Worm (Caenorhabditis elegans): ENCODE measurements around the gene Y57G11B.5.

DNA sequence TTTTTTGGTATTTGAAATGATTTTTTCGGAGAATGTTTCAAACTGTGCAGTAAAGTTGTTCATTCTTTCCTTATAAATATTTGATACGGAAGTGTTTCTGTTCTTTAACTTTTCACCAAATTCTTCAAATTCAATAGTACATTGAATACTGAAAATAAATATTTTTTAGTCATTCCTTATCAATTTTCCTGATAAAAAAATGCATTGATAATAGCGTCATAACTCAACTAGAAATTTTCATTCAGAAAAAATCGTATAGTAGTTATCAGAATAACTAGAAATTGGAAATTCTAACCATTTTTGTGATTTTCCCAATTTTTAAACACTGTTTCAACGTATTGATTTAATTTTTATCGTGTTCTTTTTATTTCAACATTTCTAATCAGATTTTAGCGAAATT lies 15.4 kb upstream of the Y57G11B.5 start:
- TF ChIP-seq ama-1 (optimal IDR thresholded peaks at IDR 0.05) (no peak), F13C5.2 (tag; optimal IDR thresholded peaks at IDR 0.05) (no peak), pes-1 (GFP tag; IDR thresholded peaks at IDR 0.05) (no peak), ceh-36 (tag; optimal IDR thresholded peaks at IDR 0.05) (no peak), flt-1 (GFP tag; IDR thresholded peaks at IDR 0.05) (no peak), tbx-37 (GFP tag; conservative IDR thresholded peaks at IDR 0.05) (no peak)

Measured in whole organism, early embryonic.